Fruit fly (Drosophila melanogaster) whole organism, embryonic: ENCODE results near the gene drl.

ENCODE experiments used
- ATbp ChIP-seq: fragments of 200-800 bp; sonication (Bioruptor generic); optimal IDR thresholded peaks from 2 replicates; lab custom pipeline; 2017; ENCODE audit warnings: missing biosample characterization, mild to moderate bottlenecking, missing genetic modification characterization, missing genetic modification reagents
- CG10959 ChIP-seq: fragments of 200-800 bp; sonication (Bioruptor generic); IDR thresholded peaks from 2 replicates; pipeline ENCODE4 v1.3.6; 2022; ENCODE audit warnings: missing biosample characterization, missing genetic modification characterization
- CG10979 ChIP-seq: fragments of 200-800 bp; sonication (Bioruptor generic); optimal IDR thresholded peaks from 2 replicates; lab custom pipeline; 2018; ENCODE audit warnings: missing biosample characterization, mild to moderate bottlenecking, missing genetic modification characterization, moderate library complexity
- CG13775 ChIP-seq: fragments of 200-800 bp; sonication (Bioruptor generic); optimal IDR thresholded peaks from 3 replicates; lab custom pipeline; 2017; ENCODE audit warnings: missing biosample characterization, mild to moderate bottlenecking, missing genetic modification characterization
- CG14441 ChIP-seq: fragments of 200-800 bp; sonication (Bioruptor generic); IDR thresholded peaks from 2 replicates; pipeline ENCODE4 v1.3.6; 2022; ENCODE audit warnings: missing biosample characterization, missing genetic modification characterization
- CG14860 ChIP-seq: fragments of 200-800 bp; sonication (Bioruptor generic); IDR thresholded peaks from 3 replicates; pipeline ENCODE4 v1.3.6; 2022; ENCODE audit warnings: missing biosample characterization, missing genetic modification characterization; ENCODE audit not compliant: partially characterized antibody
- CG15479 ChIP-seq: fragments of 200-800 bp; sonication (Bioruptor generic); optimal IDR thresholded peaks from 3 replicates; lab custom pipeline; 2019; ENCODE audit warnings: missing biosample characterization, mild to moderate bottlenecking, missing genetic modification characterization, moderate library complexity
- CG1602 ChIP-seq: fragments of 200-800 bp; sonication (Bioruptor generic); optimal IDR thresholded peaks from 3 replicates; lab custom pipeline; 2016; ENCODE audit warnings: missing biosample characterization, missing genetic modification characterization
- CG16813 ChIP-seq: fragments of 200-800 bp; sonication (Bioruptor generic); IDR thresholded peaks from 3 replicates; pipeline ENCODE4 v1.3.6; 2022; ENCODE audit warnings: missing biosample characterization, missing genetic modification characterization; ENCODE audit not compliant: partially characterized antibody
- CG18599 ChIP-seq: fragments of 200-800 bp; sonication (Bioruptor generic); optimal IDR thresholded peaks from 3 replicates; lab custom pipeline; 2017; ENCODE audit warnings: missing biosample characterization, missing genetic modification characterization, mild to moderate bottlenecking, moderate library complexity, missing genetic modification reagents
- CG18764 ChIP-seq: fragments of 200-800 bp; sonication (Bioruptor generic); optimal IDR thresholded peaks from 3 replicates; lab custom pipeline; 2016; ENCODE audit warnings: missing biosample characterization, missing genetic modification characterization
- CG30403 ChIP-seq: fragments of 200-800 bp; sonication (Bioruptor generic); optimal IDR thresholded peaks from 3 replicates; lab custom pipeline; 2016; ENCODE audit warnings: missing biosample characterization, missing genetic modification characterization
- CG31441 ChIP-seq: fragments of 200-800 bp; sonication (Bioruptor generic); IDR thresholded peaks from 2 replicates; pipeline ENCODE4 v1.3.6; 2022; ENCODE audit warnings: missing biosample characterization, missing genetic modification characterization
- CG3281 ChIP-seq: fragments of 200-800 bp; sonication (Bioruptor generic); optimal IDR thresholded peaks from 3 replicates; lab custom pipeline; 2017; ENCODE audit warnings: missing biosample characterization, mild to moderate bottlenecking, missing genetic modification characterization
- CG8765 ChIP-seq: fragments of 200-800 bp; sonication (Bioruptor generic); IDR thresholded peaks from 2 replicates; pipeline ENCODE4 v1.3.6; 2022; ENCODE audit warnings: missing biosample characterization, missing genetic modification characterization
- CG9727 ChIP-seq: fragments of 200-800 bp; sonication (Bioruptor generic); optimal IDR thresholded peaks from 3 replicates; lab custom pipeline; 2017; ENCODE audit warnings: missing biosample characterization, mild to moderate bottlenecking, missing genetic modification characterization
- D ChIP-seq, 2 experiments: fragments of 200-800 bp in 1 of 2; fragments of >200 bp in 1 of 2; sonication (Bioruptor generic) in 1 of 2; optimal IDR thresholded peaks; 2 replicates in 1 of 2; 3 replicates in 1 of 2; lab custom pipeline; 2017; ENCODE audit warnings: mild to moderate bottlenecking in 1 of 2, missing biosample characterization in 1 of 2, missing genetic modification characterization in 1 of 2, missing genetic modification reagents in 1 of 2
- Fer3 ChIP-seq: fragments of 200-800 bp; sonication (Bioruptor generic); optimal IDR thresholded peaks from 2 replicates; lab custom pipeline; 2018; ENCODE audit warnings: missing biosample characterization, mild to moderate bottlenecking, missing genetic modification characterization, moderate library complexity
- Hey ChIP-seq: fragments of 200-800 bp; sonication (Bioruptor generic); optimal IDR thresholded peaks from 3 replicates; lab custom pipeline; 2018; ENCODE audit warnings: missing biosample characterization, mild to moderate bottlenecking, missing genetic modification characterization
- HmgZ ChIP-seq: fragments of 200-800 bp; sonication (Bioruptor generic); optimal IDR thresholded peaks from 2 replicates; lab custom pipeline; 2018; ENCODE audit warnings: missing biosample characterization, mild to moderate bottlenecking, missing genetic modification characterization
- Med ChIP-seq: fragments of 200-800 bp; sonication (Bioruptor generic); peaks from one replicate; lab custom pipeline; 2016; ENCODE audit warnings: missing biosample characterization, missing genetic modification characterization, mild to moderate bottlenecking, inconsistent platforms, moderate library complexity
- bab2 ChIP-seq: fragments of 200-800 bp; sonication (Bioruptor generic); optimal IDR thresholded peaks from 2 replicates; lab custom pipeline; 2016; ENCODE audit warnings: missing biosample characterization, missing genetic modification characterization
- cad ChIP-seq: fragments of >200 bp; optimal IDR thresholded peaks from 2 replicates; lab custom pipeline; 2017; ENCODE audit warnings: missing biosample characterization, missing genetic modification characterization
- crol ChIP-seq: fragments of 200-800 bp; sonication (Bioruptor generic); IDR thresholded peaks from 2 replicates; pipeline ENCODE4 v1.3.6; 2022; ENCODE audit warnings: missing biosample characterization, missing genetic modification characterization
- fd96Cb ChIP-seq: fragments of 200-800 bp; sonication (Bioruptor generic); optimal IDR thresholded peaks from 2 replicates; lab custom pipeline; 2018; ENCODE audit warnings: missing biosample characterization, mild to moderate bottlenecking, missing genetic modification characterization, moderate library complexity
- gsb ChIP-seq: fragments of 200-800 bp; sonication (Bioruptor generic); IDR thresholded peaks from 2 replicates; pipeline ENCODE4 v1.3.6; 2022; ENCODE audit warnings: missing biosample characterization, missing genetic modification characterization
- her ChIP-seq: fragments of 200-800 bp; sonication (Bioruptor generic); optimal IDR thresholded peaks from 2 replicates; lab custom pipeline; 2016; ENCODE audit warnings: missing biosample characterization, missing genetic modification characterization
- nerfin-1 ChIP-seq: fragments of 200-800 bp; sonication (Bioruptor generic); optimal IDR thresholded peaks from 3 replicates; lab custom pipeline; 2019; ENCODE audit warnings: missing biosample characterization, mild to moderate bottlenecking, missing genetic modification characterization, moderate library complexity
- prd ChIP-seq, 3 experiments: fragments of >200 bp in 2 of 3; fragments of 200-800 bp in 1 of 3; sonication (Bioruptor generic) in 1 of 3; optimal IDR thresholded peaks in 2 of 3; IDR thresholded peaks in 1 of 3; 2 replicates in 2 of 3; 3 replicates in 1 of 3; pipeline versions ENCODE4 v1.3.6 to Lab custom; 2017 to 2022; ENCODE audit warnings: missing biosample characterization in 1 of 3, missing genetic modification characterization in 1 of 3
- pros ChIP-seq: fragments of 200-800 bp; sonication (Bioruptor generic); optimal IDR thresholded peaks from 3 replicates; lab custom pipeline; 2019; ENCODE audit warnings: missing biosample characterization, mild to moderate bottlenecking, missing genetic modification characterization, moderate library complexity
- ro ChIP-seq: fragments of 200-800 bp; sonication (Bioruptor generic); IDR thresholded peaks from 2 replicates; pipeline ENCODE4 v1.3.6; 2022; ENCODE audit warnings: missing biosample characterization, missing genetic modification characterization
- row ChIP-seq: fragments of 200-800 bp; sonication (Bioruptor generic); IDR thresholded peaks from 3 replicates; pipeline ENCODE4 v1.3.6; 2022; ENCODE audit warnings: missing biosample characterization, missing genetic modification characterization
- sens ChIP-seq: fragments of 200-800 bp; sonication (Bioruptor generic); peaks from one replicate; lab custom pipeline; 2016; ENCODE audit warnings: missing biosample characterization, missing genetic modification characterization
- tgo ChIP-seq: fragments of 200-800 bp; sonication (Bioruptor generic); IDR thresholded peaks from 3 replicates; pipeline ENCODE4 v1.3.6; 2022; ENCODE audit warnings: missing biosample characterization, missing genetic modification characterization
- tio ChIP-seq: fragments of 200-800 bp; sonication (Bioruptor generic); optimal IDR thresholded peaks from 2 replicates; lab custom pipeline; 2017; ENCODE audit warnings: missing biosample characterization, missing genetic modification characterization, inconsistent platforms
- tll ChIP-seq, 2 experiments: fragments of 200-800 bp in 1 of 2; fragments of >200 bp in 1 of 2; sonication (Bioruptor generic) in 1 of 2; optimal IDR thresholded peaks; 2 replicates each; lab custom pipeline; 2017 to 2019; ENCODE audit warnings: missing biosample characterization in 2 of 2, missing genetic modification characterization in 2 of 2, mild to moderate bottlenecking in 1 of 2, moderate library complexity in 1 of 2
- twi ChIP-seq: fragments of 200-800 bp; optimal IDR thresholded peaks from 2 replicates; lab custom pipeline; 2019; ENCODE audit warnings: missing biosample characterization, mild to moderate bottlenecking, missing genetic modification characterization, moderate library complexity
- zen ChIP-seq: fragments of 200-800 bp; sonication (Bioruptor generic); optimal IDR thresholded peaks from 3 replicates; lab custom pipeline; 2018; ENCODE audit warnings: missing biosample characterization, mild to moderate bottlenecking, missing genetic modification characterization, moderate library complexity
- zfh1 ChIP-seq: fragments of 200-800 bp; sonication (Bioruptor generic); IDR thresholded peaks from 3 replicates; pipeline ENCODE4 v1.3.6; 2022; ENCODE audit warnings: missing biosample characterization, missing genetic modification characterization

The drl gene

dm6 chr2L:19219473-19219872, 29.3 kb downstream of the drl start (continued):
- TF ChIP-seq tio (GFP tag; lab: Kevin White, UChicago) (no peak), CG13775 (peak; percentile 31), CG1602 (peak; percentile 16), CG9727 (GFP tag; lab: Kevin White, UChicago) (peak; percentile 77), Fer3 (no peak), CG14441 (GFP tag; lab: Robert Waterston, UW) (no peak), CG10979 (peak; percentile 59), CG10959 (GFP tag; lab: Robert Waterston, UW) (peak; percentile 23; the same call in 1 of the 2 replicates), CG31441 (0 out of 2 replicates have a peak, but pooled peaks have one; percentile 24), zfh1 (GFP tag; lab: Robert Waterston, UW) (peak; percentile 46; the same call in 1 of the 3 replicates), CG16813 (GFP tag; lab: Robert Waterston, UW) (peak; percentile 26; the same call in 1 of the 3 replicates), HmgZ (no peak), row (GFP tag; lab: Robert Waterston, UW) (peak; percentile 65), zen (tag; lab: Kevin White, UChicago) (peak; percentile 4), CG30403 (GFP tag; lab: Kevin White, UChicago) (peak; percentile 26), CG14860 (GFP tag; lab: Robert Waterston, UW) (peak; percentile 12; the same call in 1 of the 3 replicates), sens (peak; percentile 91), CG8765 (GFP tag; lab: Robert Waterston, UW) (peak; percentile 29; the same call in 1 of the 2 replicates), ATbp (GFP tag; lab: Kevin White, UChicago) (no peak), CG18764 (GFP tag; lab: Kevin White, UChicago) (no peak), fd96Cb (no peak)

- TF ChIP-seq D (optimal IDR thresholded peaks at IDR 0.05; lab: Kevin White, UChicago) (peak; percentile 100), D (GFP tag; optimal IDR thresholded peaks at IDR 0.05; lab: Kevin White, UChicago) (peak; percentile 4), gsb (GFP tag; lab: Robert Waterston, UW) (0 out of 2 replicates have a peak, but pooled peaks have one; percentile 15), tll (GFP tag; optimal IDR thresholded peaks at IDR 0.05; lab: Kevin White, UChicago) (peak in 1 of 2 experiments; percentile 84), prd (optimal IDR thresholded peaks at IDR 0.05; lab: Kevin White, UChicago) (no peak), prd (GFP tag; IDR thresholded peaks at IDR 0.05; lab: Robert Waterston, UW) (peak; percentile 37; the same call in 2 of the 3 replicates), bab2 (GFP tag; lab: Kevin White, UChicago) (no peak), CG15479 (GFP tag; lab: Kevin White, UChicago) (peak; percentile 25), zen (tag; lab: Kevin White, UChicago) (peak; percentile 93), CG18599 (GFP tag; lab: Kevin White, UChicago) (no peak), twi (tag; lab: Kevin White, UChicago) (peak; percentile 86), tgo (GFP tag; lab: Robert Waterston, UW) (no peak), cad (GFP tag; lab: Kevin White, UChicago) (peak; percentile 28), Med (GFP tag; lab: Kevin White, UChicago) (peak; percentile 15)
These were observed 30.0 kb downstream of the drl start for dm6 chr2L:19220036-19220612.

DNA sequence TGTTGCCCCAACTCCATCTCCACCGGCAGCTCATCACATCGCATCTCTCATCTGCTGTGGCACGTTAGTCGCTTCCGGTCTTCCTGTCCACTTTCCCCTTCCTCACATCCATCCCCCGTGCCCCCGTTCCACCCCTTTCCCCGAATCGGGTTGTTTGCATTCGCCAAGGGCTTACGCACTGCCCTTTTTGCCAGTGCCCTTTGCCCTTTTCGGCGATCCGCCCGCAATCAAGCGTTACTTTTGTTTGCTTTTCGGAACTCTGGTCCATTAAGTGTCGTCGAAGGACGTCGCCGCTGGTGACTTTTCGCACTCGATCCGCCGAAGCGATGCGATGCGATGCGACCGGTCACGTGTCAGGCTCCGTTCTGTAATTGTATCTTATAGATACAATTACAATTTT, 32.2 kb downstream of the drl start:
- TF ChIP-seq her = no peak
- TF ChIP-seq zfh1 (GFP tag; lab: Robert Waterston, UW) = 0 out of 3 replicates have a peak, but pooled peaks have one; percentile 13
- TF ChIP-seq CG3281 = no peak
- TF ChIP-seq Hey (tag; lab: Kevin White, UChicago) = peak; percentile 90
- peak; percentile 47 for TF ChIP-seq pros (GFP tag; lab: Kevin White, UChicago)
- 0 out of 3 replicates have a peak, but pooled peaks have one; percentile 22 for TF ChIP-seq CG16813 (GFP tag; lab: Robert Waterston, UW)
- peak; percentile 62 for TF ChIP-seq nerfin-1 (tag; lab: Kevin White, UChicago)
- peak; percentile 72 for TF ChIP-seq crol
- TF ChIP-seq ro (GFP tag; lab: Robert Waterston, UW) = no peak
